Worm (Caenorhabditis elegans): Measurements from ENCODE around the gene F43E12.1.

- TF ChIP-seq zip-5 (tag; optimal IDR thresholded peaks at IDR 0.05) (no peak), K09A11.1 (tag; optimal IDR thresholded peaks at IDR 0.05; ENCODE audit: insufficient read depth) (no peak), ama-1 (optimal IDR thresholded peaks at IDR 0.05) (no peak), sdc-2 (tag; optimal IDR thresholded peaks at IDR 0.05) (no peak), C08G9.2 (tag; optimal IDR thresholded peaks at IDR 0.05) (no peak), elt-2 (tag; optimal IDR thresholded peaks at IDR 0.05) (no peak), ceh-18 (tag; optimal IDR thresholded peaks at IDR 0.05) (no peak), unc-55 (GFP tag; optimal IDR thresholded peaks at IDR 0.05) (no peak), ztf-16 (tag; optimal IDR thresholded peaks at IDR 0.05) (no peak), ceh-14 (tag; optimal IDR thresholded peaks at IDR 0.05) (no peak), pqm-1 (tag; optimal IDR thresholded peaks at IDR 0.05) (no peak)
Observed at ce11 chrX:7222383-7222782, 44.9 kb downstream of the F43E12.1 start.
